Worm (Caenorhabditis elegans) whole organism, midembryonic: Measurements from ENCODE around the gene abu-5.
"Not testable (repeated sequence)": the region's sequence is repeated elsewhere in the genome, so short reads cannot be mapped to it uniquely, and the experiment has no call there.

Experiments used
- T22C8.4 ChIP-seq: fragments of 200-800 bp; sonication (Bioruptor generic); IDR thresholded peaks from 2 replicates; pipeline ENCODE4 v1.3.6; 2022; ENCODE audit warnings: missing genetic modification characterization, missing compliant biosample characterization
- cog-1 ChIP-seq: sonication (generic microtip); optimal IDR thresholded peaks from 2 replicates; lab custom pipeline; 2016; ENCODE audit warnings: missing genetic modification characterization, missing compliant biosample characterization
- flt-1 ChIP-seq: fragments of 200-800 bp; sonication (Bioruptor generic); IDR thresholded peaks from 2 replicates; pipeline ENCODE4 v1.3.6; 2022; ENCODE audit warnings: missing genetic modification characterization, missing compliant biosample characterization
- klf-2 ChIP-seq: fragments of 200-800 bp; sonication (Bioruptor generic); conservative IDR thresholded peaks from 2 replicates; pipeline ENCODE4 v1.3.6; 2022; ENCODE audit warnings: missing genetic modification reagents, missing genetic modification characterization, missing compliant biosample characterization
- med-1 ChIP-seq: sonication (generic microtip); optimal IDR thresholded peaks from 2 replicates; lab custom pipeline; 2017; ENCODE audit warnings: missing genetic modification characterization, mild to moderate bottlenecking, missing compliant biosample characterization, antibody characterized with exemption, missing genetic modification reagents; ENCODE audit not compliant: insufficient read depth
- ref-1 ChIP-seq: fragments of 200-800 bp; sonication (Bioruptor generic); conservative IDR thresholded peaks from 2 replicates; pipeline ENCODE4 v1.3.6; 2022; ENCODE audit warnings: missing genetic modification reagents, missing genetic modification characterization, missing compliant biosample characterization
- tab-1 ChIP-seq: fragments of 200-800 bp; sonication (Bioruptor generic); IDR thresholded peaks from 2 replicates; pipeline ENCODE4 v1.3.6; 2022; ENCODE audit warnings: missing genetic modification characterization, missing compliant biosample characterization
- ztf-23 ChIP-seq: fragments of 200-800 bp; sonication (Bioruptor generic); IDR thresholded peaks from 2 replicates; pipeline ENCODE4 v1.3.6; 2022; ENCODE audit warnings: missing genetic modification reagents, missing genetic modification characterization, missing compliant biosample characterization
- ztf-29 ChIP-seq: fragments of 200-800 bp; sonication (Bioruptor generic); IDR thresholded peaks from 2 replicates; pipeline ENCODE4 v1.3.6; 2022; ENCODE audit warnings: missing genetic modification reagents, missing genetic modification characterization, missing compliant biosample characterization

Gene abu-5

DNA sequence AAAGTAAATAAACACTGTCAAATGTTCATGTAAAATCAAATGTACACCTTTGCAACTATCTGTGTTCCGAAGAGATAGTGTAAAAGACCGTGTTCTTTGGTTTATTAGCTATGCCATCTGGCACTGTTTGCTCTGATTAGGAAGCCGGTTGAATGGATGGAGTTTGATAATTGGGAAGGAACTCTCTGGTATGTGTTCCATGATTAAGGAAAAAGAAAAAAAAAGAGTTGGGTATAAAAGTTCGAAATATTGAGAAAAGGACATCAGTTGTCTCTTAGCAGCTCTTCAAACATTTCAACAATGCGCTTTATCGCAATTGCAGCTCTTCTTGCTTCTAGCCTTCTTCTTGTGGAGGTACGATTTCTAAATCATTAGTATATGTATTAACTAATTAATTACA, at the start of gene abu-5:
TSS of gene abu-5 (plus strand) at position 301 of the 400 bp plus-strand sequence.
- not testable (repeated sequence) for TF ChIP-seq flt-1 (GFP tag; lab: Robert Waterston, UW); klf-2 (GFP tag; lab: Robert Waterston, UW); ref-1

DNA sequence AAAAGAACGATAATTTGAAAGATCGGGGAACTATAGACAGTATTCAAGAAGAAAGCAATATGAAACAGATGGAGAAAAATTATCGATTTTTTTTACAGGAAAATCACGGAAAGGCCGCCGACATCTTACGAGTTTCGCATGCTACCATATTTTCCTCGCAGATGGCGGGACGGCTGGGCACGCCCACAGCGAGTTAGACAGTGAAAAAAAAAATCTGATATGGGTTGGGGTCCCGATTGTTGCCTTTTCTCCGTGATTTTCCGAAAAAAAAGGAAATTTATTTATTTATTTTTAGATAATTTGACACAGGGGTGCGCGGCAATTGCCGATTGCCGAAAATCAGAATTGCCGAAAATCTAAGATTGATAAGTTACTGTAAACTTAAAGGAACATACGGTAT, 35.7 kb upstream of the abu-5 start:
- TF ChIP-seq med-1 (GFP tag; lab: Kevin White, UChicago) (no peak), T22C8.4 (GFP tag; lab: Robert Waterston, UW) (peak; percentile 42; the same call in 1 of the 2 replicates), flt-1 (GFP tag; lab: Robert Waterston, UW) (no peak)

DNA sequence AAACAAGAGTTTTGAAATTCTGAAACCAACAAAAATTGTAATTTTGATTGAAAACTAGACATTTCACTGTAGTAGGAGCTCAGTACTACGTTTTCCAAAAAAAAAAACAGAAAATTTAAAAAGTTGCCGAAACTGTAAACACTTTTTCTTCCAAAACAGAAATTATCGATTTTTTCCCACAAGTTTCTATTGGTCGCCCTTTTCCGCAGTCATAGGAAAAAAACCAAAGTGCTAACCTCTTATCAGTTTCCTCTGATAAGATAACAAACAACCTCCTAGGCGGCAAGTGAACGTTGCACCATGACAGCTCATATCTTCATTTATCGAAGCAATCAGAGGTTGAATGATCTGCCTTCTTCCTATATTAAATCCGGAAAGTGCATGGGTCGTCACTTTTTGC, 31.4 kb upstream of the abu-5 start:
- TF ChIP-seq tab-1 (GFP tag; lab: Robert Waterston, UW) (no peak), T22C8.4 (GFP tag; lab: Robert Waterston, UW) (peak; percentile 19; the same call in 1 of the 2 replicates)

DNA sequence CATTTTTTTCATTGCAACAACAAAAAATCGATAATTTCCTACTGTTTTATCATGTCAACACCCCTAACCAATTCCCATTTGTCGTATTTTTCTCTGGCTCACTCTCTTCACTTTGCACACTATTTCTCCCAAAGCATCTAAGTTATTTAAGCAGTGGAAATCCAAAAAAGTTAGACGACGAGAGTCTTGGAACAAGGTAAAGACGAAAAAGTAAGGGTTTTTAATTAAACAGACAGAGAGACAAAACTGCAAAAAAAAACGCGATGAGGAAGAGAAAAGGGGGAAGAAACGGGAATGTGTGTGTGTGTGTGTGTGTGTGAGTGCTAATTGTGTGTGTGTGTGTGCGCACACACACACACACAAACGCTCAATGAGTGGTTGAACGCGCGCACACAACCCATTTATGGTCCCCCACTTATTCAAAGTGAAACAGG, 29.3 kb upstream of the abu-5 start:
- 0 out of 2 replicates have a peak, but pooled peaks have one; percentile 24 for TF ChIP-seq flt-1 (GFP tag; lab: Robert Waterston, UW)
- TF ChIP-seq cog-1, result peak; percentile 25
- no peak for TF ChIP-seq klf-2 (GFP tag; lab: Robert Waterston, UW)
- TF ChIP-seq ztf-29, result no peak
- peak; percentile 60; the same call in 1 of the 2 replicates for TF ChIP-seq ztf-23 (GFP tag; lab: Robert Waterston, UW)
- TF ChIP-seq ref-1, result no peak
- no peak for TF ChIP-seq T22C8.4 (GFP tag; lab: Robert Waterston, UW)
- TF ChIP-seq tab-1 (GFP tag; lab: Robert Waterston, UW), result no peak
- TF ChIP-seq med-1 (GFP tag; lab: Kevin White, UChicago), result no peak

DNA sequence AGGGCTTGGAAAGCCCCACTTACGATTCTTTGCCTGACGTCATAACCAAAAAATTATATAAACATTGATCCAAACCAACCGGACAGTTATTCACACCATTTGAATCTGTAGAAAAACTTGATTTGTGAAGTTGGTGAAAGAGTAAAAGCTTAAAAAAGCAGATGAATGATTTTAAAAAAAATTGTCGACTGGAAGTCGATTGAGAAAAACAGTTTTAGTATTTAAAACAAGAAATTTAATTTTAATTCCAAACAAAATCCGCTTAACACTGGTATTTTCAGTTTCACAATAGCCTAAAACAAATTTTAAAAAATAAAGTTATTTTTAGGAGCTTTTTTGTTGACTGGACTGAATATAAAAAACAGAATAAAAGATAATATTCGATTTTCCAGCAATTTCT, 26.2 kb upstream of the abu-5 start, which contains the start of gene Y105C5A.1:
TSS of gene Y105C5A.1 (minus strand) at position 101 of the 400 bp plus-strand sequence.
- TF ChIP-seq ztf-29, result no peak
- no peak for TF ChIP-seq tab-1 (GFP tag; lab: Robert Waterston, UW)
- TF ChIP-seq ztf-23 (GFP tag; lab: Robert Waterston, UW), result no peak
- TF ChIP-seq klf-2 (GFP tag; lab: Robert Waterston, UW), result no peak
- TF ChIP-seq med-1 (GFP tag; lab: Kevin White, UChicago), result no peak
- no peak for TF ChIP-seq flt-1 (GFP tag; lab: Robert Waterston, UW)
- no peak for TF ChIP-seq cog-1
- TF ChIP-seq ref-1, result no peak
- no peak for TF ChIP-seq T22C8.4 (GFP tag; lab: Robert Waterston, UW)

DNA sequence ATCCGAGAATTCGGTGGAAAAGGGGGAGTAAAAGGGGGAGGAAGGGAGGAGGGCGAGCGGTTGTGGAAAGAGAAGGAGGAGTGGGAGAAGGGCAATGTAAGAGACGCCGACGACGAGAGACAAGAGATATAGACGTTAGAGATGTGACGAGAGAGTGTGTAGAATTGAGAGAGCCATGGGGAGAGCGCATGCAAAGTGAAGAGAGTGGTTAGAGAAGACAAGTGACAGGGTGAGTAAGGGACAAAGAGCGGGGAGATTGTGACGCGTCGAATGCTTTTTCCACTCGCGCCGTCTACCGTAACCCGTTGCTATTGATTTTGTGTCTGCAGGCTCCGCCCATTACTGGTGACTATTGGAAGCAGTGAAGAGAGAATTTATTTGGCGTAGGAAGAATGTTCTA, 19.7 kb upstream of the abu-5 start:
- TF ChIP-seq cog-1, result peak; percentile 48
- no peak for TF ChIP-seq klf-2 (GFP tag; lab: Robert Waterston, UW)
- TF ChIP-seq ztf-29, result no peak
- TF ChIP-seq flt-1 (GFP tag; lab: Robert Waterston, UW), result peak; percentile 71; the same call in 1 of the 2 replicates
- TF ChIP-seq ztf-23 (GFP tag; lab: Robert Waterston, UW), result peak; percentile 6; the same call in 1 of the 2 replicates
- peak; percentile 95 for TF ChIP-seq T22C8.4 (GFP tag; lab: Robert Waterston, UW)
- TF ChIP-seq med-1 (GFP tag; lab: Kevin White, UChicago), result no peak
- no peak for TF ChIP-seq tab-1 (GFP tag; lab: Robert Waterston, UW)
- no peak for TF ChIP-seq ref-1

DNA sequence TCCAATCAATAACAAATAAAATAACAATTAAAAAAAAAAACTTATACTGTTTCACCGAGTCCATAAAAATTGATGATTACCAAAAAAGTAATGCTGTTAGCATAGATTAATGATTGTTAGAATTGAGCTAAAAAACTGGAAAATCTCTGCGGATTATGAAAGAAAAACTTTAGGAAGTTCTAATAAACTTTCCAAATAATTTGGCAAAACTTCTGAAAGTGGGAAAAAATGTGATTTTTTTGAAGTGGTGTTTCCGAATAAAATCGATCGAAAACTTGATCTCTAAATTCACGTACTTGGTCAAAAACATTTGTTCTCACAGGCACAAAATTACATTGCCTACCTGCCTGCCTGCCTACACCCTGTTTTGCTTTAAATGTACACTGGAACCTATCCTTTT, 18.8 kb upstream of the abu-5 start:
- TF ChIP-seq ref-1 (no peak), tab-1 (GFP tag; lab: Robert Waterston, UW) (no peak), T22C8.4 (GFP tag; lab: Robert Waterston, UW) (no peak), cog-1 (no peak), med-1 (GFP tag; lab: Kevin White, UChicago) (no peak), ztf-23 (GFP tag; lab: Robert Waterston, UW) (no peak), ztf-29 (no peak), flt-1 (GFP tag; lab: Robert Waterston, UW) (no peak), klf-2 (GFP tag; lab: Robert Waterston, UW) (no peak)

DNA sequence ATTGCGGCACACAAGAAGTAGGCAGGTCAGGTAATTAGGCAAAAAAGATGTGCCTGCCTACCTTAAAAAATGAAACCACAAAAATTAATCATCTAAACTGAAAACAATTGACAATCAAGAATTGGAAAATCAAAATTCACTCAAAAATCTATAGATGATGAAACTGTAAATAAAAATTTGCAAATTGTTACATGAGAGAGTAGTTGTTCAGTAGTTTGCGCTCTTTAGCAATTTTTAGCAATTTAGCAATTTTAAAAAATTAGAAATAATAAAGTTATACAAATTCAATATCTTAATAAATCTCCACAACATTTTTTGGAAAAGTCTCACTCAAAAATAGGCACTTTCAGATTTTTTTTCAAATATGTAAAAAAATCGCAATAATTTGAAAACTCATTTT, 18.4 kb upstream of the abu-5 start:
- TF ChIP-seq klf-2 (GFP tag; lab: Robert Waterston, UW) (no peak), T22C8.4 (GFP tag; lab: Robert Waterston, UW) (no peak), med-1 (GFP tag; lab: Kevin White, UChicago) (no peak), tab-1 (GFP tag; lab: Robert Waterston, UW) (no peak), ztf-29 (no peak), flt-1 (GFP tag; lab: Robert Waterston, UW) (no peak)

DNA sequence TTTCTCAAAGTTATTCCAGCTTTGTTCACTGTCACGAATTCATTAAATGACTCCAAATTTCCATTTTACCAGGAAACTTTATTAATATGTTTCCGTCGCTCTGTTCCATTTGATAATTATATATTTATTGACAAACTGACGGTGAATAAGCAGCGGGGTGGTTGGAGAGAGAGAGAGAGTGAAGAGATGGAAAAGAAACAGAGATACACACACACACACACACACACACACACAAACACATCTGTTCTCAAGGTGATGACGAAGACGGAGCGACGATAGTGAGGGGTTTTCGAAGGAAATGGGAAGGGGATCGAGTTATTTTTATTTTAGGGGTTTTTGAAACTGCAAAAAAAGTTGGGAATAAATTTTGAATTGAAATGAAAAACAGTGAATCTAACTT, 16.6 kb upstream of the abu-5 start:
- TF ChIP-seq cog-1 (peak; percentile 37), ztf-23 (GFP tag; lab: Robert Waterston, UW) (no peak)

DNA sequence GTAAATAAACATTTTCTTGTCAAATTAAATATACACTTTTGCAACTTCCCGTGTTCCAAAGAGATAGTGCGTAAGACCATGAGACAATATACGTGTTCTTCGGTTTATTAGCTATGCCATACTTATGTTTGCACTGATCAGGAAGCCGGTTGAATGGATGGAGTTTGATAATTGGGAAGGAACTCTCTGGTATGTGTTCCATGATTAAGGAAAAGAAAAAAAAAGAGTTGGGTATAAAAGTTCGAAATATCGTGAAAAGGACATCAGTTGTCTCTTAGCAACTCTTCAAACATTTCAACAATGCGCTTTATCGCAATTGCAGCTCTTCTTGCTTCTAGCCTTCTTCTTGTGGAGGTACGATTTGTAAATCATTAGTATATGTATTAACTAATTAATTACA, 11.7 kb upstream of the abu-5 start, which contains the start of gene pqn-76:
TSS of gene pqn-76 (plus strand) at position 301 of the 400 bp plus-strand sequence.
- TF ChIP-seq tab-1 (GFP tag; lab: Robert Waterston, UW); med-1 (GFP tag; lab: Kevin White, UChicago); T22C8.4 (GFP tag; lab: Robert Waterston, UW): not testable (repeated sequence)

DNA sequence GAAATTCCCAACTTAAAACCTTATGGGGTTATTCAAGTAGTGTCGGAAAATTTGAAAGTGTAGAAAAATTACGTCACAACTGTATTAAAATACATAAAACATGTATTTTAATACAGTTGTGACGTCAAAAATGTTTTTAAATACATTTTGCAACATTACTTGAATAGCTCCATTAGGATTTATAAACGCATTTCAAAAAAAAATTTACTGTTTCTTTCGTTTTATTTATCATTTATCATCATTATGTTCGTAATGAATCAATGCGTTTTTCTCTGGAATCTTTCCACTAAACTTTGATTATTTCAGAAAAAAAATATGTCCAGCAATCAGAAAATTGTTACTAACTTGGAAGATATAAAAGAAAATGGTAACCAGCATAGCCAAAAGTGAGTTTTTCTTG, 6.9 kb upstream of the abu-5 start, which contains the start of gene Y105C5A.508:
TSS of gene Y105C5A.508 (plus strand) at position 301 of the 400 bp plus-strand sequence.
- TF ChIP-seq cog-1 (no peak), tab-1 (GFP tag; lab: Robert Waterston, UW) (no peak), ztf-29 (no peak), klf-2 (GFP tag; lab: Robert Waterston, UW) (no peak), med-1 (GFP tag; lab: Kevin White, UChicago) (no peak), flt-1 (GFP tag; lab: Robert Waterston, UW) (no peak), T22C8.4 (GFP tag; lab: Robert Waterston, UW) (no peak), ref-1 (no peak), ztf-23 (GFP tag; lab: Robert Waterston, UW) (no peak)
